Worm (Caenorhabditis elegans): Measurements from ENCODE around the gene tebp-1.
A peak's percentile ranks its signal among the peaks of the same experiment; 100 is the strongest.

Gene tebp-1

ce11 chrII:14406117-14406935, 44.5 kb downstream of the tebp-1 start:
- TF ChIP-seq ets-4 (tag; optimal IDR thresholded peaks at IDR 0.05), result no peak
- TF ChIP-seq fkh-6 (tag; optimal IDR thresholded peaks at IDR 0.05), result peak; percentile 56
- TF ChIP-seq ceh-34 (tag; optimal IDR thresholded peaks at IDR 0.05), result peak; percentile 3
- TF ChIP-seq sdc-2 (tag; optimal IDR thresholded peaks at IDR 0.05), result peak; percentile 52

ce11 chrII:14407332-14408270, 45.8 kb downstream of the tebp-1 start:
- TF ChIP-seq npax-4 (tag; optimal IDR thresholded peaks at IDR 0.05) (no peak), ceh-2 (tag; optimal IDR thresholded peaks at IDR 0.05) (no peak), ceh-24 (tag; optimal IDR thresholded peaks at IDR 0.05) (peak; percentile 32), pax-1 (tag; optimal IDR thresholded peaks at IDR 0.05) (no peak), ceh-48 (tag; optimal IDR thresholded peaks at IDR 0.05) (no peak), ama-1 (optimal IDR thresholded peaks at IDR 0.05) (peak; percentile 28), dve-1 (tag; optimal IDR thresholded peaks at IDR 0.05) (no peak), hlh-8 (tag; optimal IDR thresholded peaks at IDR 0.05) (no peak), ahr-1 (tag; optimal IDR thresholded peaks at IDR 0.05) (no peak), dmd-4 (tag; optimal IDR thresholded peaks at IDR 0.05; ENCODE audit: borderline replicate concordance) (peak; percentile 4), elt-2 (tag; optimal IDR thresholded peaks at IDR 0.05) (no peak), pha-2 (tag; optimal IDR thresholded peaks at IDR 0.05) (no peak), zip-5 (tag; optimal IDR thresholded peaks at IDR 0.05) (no peak), F13H6.1 (tag; optimal IDR thresholded peaks at IDR 0.05) (no peak), ttx-3 (tag; optimal IDR thresholded peaks at IDR 0.05) (no peak), unc-3 (GFP tag; conservative IDR thresholded peaks at IDR 0.05) (no peak), unc-3 (tag; optimal IDR thresholded peaks at IDR 0.05) (no peak), unc-42 (tag; optimal IDR thresholded peaks at IDR 0.05) (no peak), tbx-2 (tag; optimal IDR thresholded peaks at IDR 0.05) (peak; percentile 5), pqm-1 (tag; optimal IDR thresholded peaks at IDR 0.05) (no peak), ceh-6 (GFP tag; optimal IDR thresholded peaks at IDR 0.05) (no peak), ceh-31 (tag; optimal IDR thresholded peaks at IDR 0.05) (peak; percentile 2), ceh-30 (tag; optimal IDR thresholded peaks at IDR 0.05) (peak; percentile 66), nhr-232 (tag; optimal IDR thresholded peaks at IDR 0.05) (no peak)

- TF ChIP-seq odd-2 (tag; optimal IDR thresholded peaks at IDR 0.05) (no peak), pha-2 (tag; optimal IDR thresholded peaks at IDR 0.05) (no peak), ceh-34 (tag; optimal IDR thresholded peaks at IDR 0.05) (no peak), nfya-1 (tag; optimal IDR thresholded peaks at IDR 0.05) (no peak), ttx-3 (tag; optimal IDR thresholded peaks at IDR 0.05) (no peak), K02D7.2 (tag; optimal IDR thresholded peaks at IDR 0.05) (no peak), mec-3 (tag; optimal IDR thresholded peaks at IDR 0.05; ENCODE audit: borderline replicate concordance) (no peak), ceh-19 (GFP tag; optimal IDR thresholded peaks at IDR 0.05) (no peak), sox-4 (tag; optimal IDR thresholded peaks at IDR 0.05) (no peak), ceh-18 (tag; optimal IDR thresholded peaks at IDR 0.05) (no peak), fax-1 (tag; optimal IDR thresholded peaks at IDR 0.05) (no peak), syd-9 (tag; optimal IDR thresholded peaks at IDR 0.05) (no peak), ets-4 (tag; optimal IDR thresholded peaks at IDR 0.05) (no peak), tbx-7 (tag; optimal IDR thresholded peaks at IDR 0.05) (no peak), K09A11.1 (tag; optimal IDR thresholded peaks at IDR 0.05; ENCODE audit: insufficient read depth) (no peak), elt-4 (tag; optimal IDR thresholded peaks at IDR 0.05) (no peak), nhr-232 (tag; optimal IDR thresholded peaks at IDR 0.05) (no peak)
Measured at ce11 chrII:14408312-14408711, 46.5 kb downstream of the tebp-1 start, which contains the start of gene F26H11.4. F26H11.4 (plus strand) TSS chrII:14408612.

Data from whole organism, late embryonic.